Worm (Caenorhabditis elegans) whole organism, late embryonic: ENCODE data around the gene bath-46.

Experiments used
- C08G9.2 ChIP-seq: sonication (generic microtip); optimal IDR thresholded peaks from 2 replicates; lab custom pipeline; 2016; ENCODE audit warnings: mild to moderate bottlenecking, missing genetic modification characterization, moderate library complexity, missing compliant biosample characterization
- F13H6.1 ChIP-seq: sonication (generic microtip); optimal IDR thresholded peaks from 2 replicates; lab custom pipeline; 2016; ENCODE audit warnings: missing genetic modification characterization, missing compliant biosample characterization
- K09A11.1 ChIP-seq: sonication (generic microtip); optimal IDR thresholded peaks from 2 replicates; lab custom pipeline; 2017; ENCODE audit warnings: antibody characterized with exemption, mild to moderate bottlenecking, missing genetic modification characterization, missing compliant biosample characterization; ENCODE audit not compliant: insufficient read depth
- Y22D7AL.16 ChIP-seq: sonication (generic microtip); optimal IDR thresholded peaks from 2 replicates; lab custom pipeline; 2016; ENCODE audit warnings: missing genetic modification characterization, missing compliant biosample characterization
- ahr-1 ChIP-seq: sonication (generic microtip); optimal IDR thresholded peaks from 2 replicates; lab custom pipeline; 2016; ENCODE audit warnings: missing genetic modification characterization, missing compliant biosample characterization
- ceh-14 ChIP-seq: sonication (generic microtip); optimal IDR thresholded peaks from 2 replicates; lab custom pipeline; 2016; ENCODE audit warnings: missing genotype, missing genetic modification characterization, missing compliant biosample characterization
- ceh-19 ChIP-seq: fragments of 200-800 bp; sonication (Bioruptor generic); optimal IDR thresholded peaks from 2 replicates; lab custom pipeline; 2018; ENCODE audit warnings: mild to moderate bottlenecking, missing genetic modification characterization, missing compliant biosample characterization
- ceh-2 ChIP-seq: sonication (generic microtip); optimal IDR thresholded peaks from 2 replicates; lab custom pipeline; 2016; ENCODE audit warnings: missing genotype, missing genetic modification characterization, missing compliant biosample characterization
- ceh-30 ChIP-seq: fragments of 150-350 bp; optimal IDR thresholded peaks from 2 replicates; lab custom pipeline; 2014; ENCODE audit warnings: missing biosample characterization, missing genetic modification characterization
- ceh-45 ChIP-seq: fragments of 200-800 bp; sonication (Bioruptor generic); IDR thresholded peaks from 2 replicates; pipeline ENCODE4 v1.3.6; 2022; ENCODE audit warnings: missing genetic modification reagents, missing genetic modification characterization, missing compliant biosample characterization
- ceh-6 ChIP-seq: fragments of 200-800 bp; sonication (Bioruptor generic); optimal IDR thresholded peaks from 2 replicates; lab custom pipeline; 2018; ENCODE audit warnings: mild to moderate bottlenecking, missing genetic modification characterization, missing compliant biosample characterization
- ceh-9 ChIP-seq: sonication (generic microtip); optimal IDR thresholded peaks from 2 replicates; lab custom pipeline; 2016; ENCODE audit warnings: mild to moderate bottlenecking, missing genetic modification characterization, inconsistent platforms, missing compliant biosample characterization
- dmd-4 ChIP-seq: sonication (generic microtip); optimal IDR thresholded peaks from 2 replicates; lab custom pipeline; 2016; ENCODE audit warnings: borderline replicate concordance, missing genetic modification characterization, missing compliant biosample characterization
- elt-2 ChIP-seq: sonication (generic microtip); optimal IDR thresholded peaks from 2 replicates; lab custom pipeline; 2016; ENCODE audit warnings: missing genetic modification reagents, missing genetic modification characterization, missing compliant biosample characterization
- ets-4 ChIP-seq: sonication (generic microtip); optimal IDR thresholded peaks from 2 replicates; lab custom pipeline; 2016; ENCODE audit warnings: missing genetic modification characterization, missing compliant biosample characterization
- eyg-1 ChIP-seq: sonication (generic microtip); optimal IDR thresholded peaks from 2 replicates; lab custom pipeline; 2016; ENCODE audit warnings: missing genotype, missing genetic modification characterization, missing compliant biosample characterization
- fax-1 ChIP-seq: sonication (generic microtip); optimal IDR thresholded peaks from 2 replicates; lab custom pipeline; 2016; ENCODE audit warnings: missing genotype, missing genetic modification characterization, missing compliant biosample characterization
- hlh-15 ChIP-seq: sonication (generic microtip); optimal IDR thresholded peaks from 2 replicates; lab custom pipeline; 2016; ENCODE audit warnings: missing genetic modification characterization, missing compliant biosample characterization
- hlh-8 ChIP-seq: sonication (generic microtip); optimal IDR thresholded peaks from 2 replicates; lab custom pipeline; 2016; ENCODE audit warnings: missing genotype, missing genetic modification characterization, missing compliant biosample characterization
- madf-2 ChIP-seq: sonication (generic microtip); optimal IDR thresholded peaks from 2 replicates; lab custom pipeline; 2017; ENCODE audit warnings: missing genetic modification characterization, missing compliant biosample characterization
- nfya-1 ChIP-seq: sonication (generic microtip); optimal IDR thresholded peaks from 2 replicates; lab custom pipeline; 2017; ENCODE audit warnings: missing genetic modification characterization, mild to moderate bottlenecking, missing compliant biosample characterization, antibody characterized with exemption, moderate library complexity
- nhr-11 ChIP-seq: fragments of 150-350 bp; optimal IDR thresholded peaks from 2 replicates; lab custom pipeline; 2014; ENCODE audit warnings: missing biosample characterization, missing genetic modification characterization
- npax-4 ChIP-seq: sonication (generic microtip); optimal IDR thresholded peaks from 2 replicates; lab custom pipeline; 2016; ENCODE audit warnings: missing genetic modification characterization, missing compliant biosample characterization
- odd-2 ChIP-seq: sonication (generic microtip); optimal IDR thresholded peaks from 2 replicates; lab custom pipeline; 2017; ENCODE audit warnings: antibody characterized with exemption, mild to moderate bottlenecking, missing genetic modification characterization, missing compliant biosample characterization
- pha-4 ChIP-seq: fragments of 150-350 bp; optimal IDR thresholded peaks from 2 replicates; lab custom pipeline; 2018; ENCODE audit warnings: missing biosample characterization, missing genetic modification reagents, missing genetic modification characterization
- pros-1 ChIP-seq: fragments of 150-350 bp; optimal IDR thresholded peaks from 2 replicates; lab custom pipeline; 2014; ENCODE audit warnings: missing biosample characterization, missing genetic modification reagents, missing genetic modification characterization
- rnt-1 ChIP-seq: sonication (generic microtip); optimal IDR thresholded peaks from 2 replicates; lab custom pipeline; 2016; ENCODE audit warnings: missing genetic modification characterization, missing compliant biosample characterization
- sox-4 ChIP-seq: sonication (generic microtip); optimal IDR thresholded peaks from 2 replicates; lab custom pipeline; 2017; ENCODE audit warnings: mild to moderate bottlenecking, missing genetic modification characterization, inconsistent platforms, missing compliant biosample characterization
- tbx-2 ChIP-seq: sonication (generic microtip); optimal IDR thresholded peaks from 2 replicates; lab custom pipeline; 2016; ENCODE audit warnings: missing genetic modification characterization, missing compliant biosample characterization
- tbx-7 ChIP-seq: sonication (generic microtip); optimal IDR thresholded peaks from 2 replicates; lab custom pipeline; 2016; ENCODE audit warnings: missing genotype, missing genetic modification characterization, missing compliant biosample characterization
- ttx-3 ChIP-seq: sonication (generic microtip); optimal IDR thresholded peaks from 2 replicates; lab custom pipeline; 2016; ENCODE audit warnings: missing genetic modification reagents, missing genetic modification characterization, missing compliant biosample characterization
- unc-55 ChIP-seq: sonication (generic microtip); optimal IDR thresholded peaks from 2 replicates; lab custom pipeline; 2017; ENCODE audit warnings: missing biosample characterization, missing genetic modification reagents, missing genetic modification characterization
- zip-5 ChIP-seq: sonication (generic microtip); optimal IDR thresholded peaks from 2 replicates; lab custom pipeline; 2016; ENCODE audit warnings: missing genetic modification characterization, missing compliant biosample characterization
- ztf-16 ChIP-seq: sonication (generic microtip); optimal IDR thresholded peaks from 2 replicates; lab custom pipeline; 2017; ENCODE audit warnings: missing genetic modification characterization, missing compliant biosample characterization

bath-46 gene

DNA sequence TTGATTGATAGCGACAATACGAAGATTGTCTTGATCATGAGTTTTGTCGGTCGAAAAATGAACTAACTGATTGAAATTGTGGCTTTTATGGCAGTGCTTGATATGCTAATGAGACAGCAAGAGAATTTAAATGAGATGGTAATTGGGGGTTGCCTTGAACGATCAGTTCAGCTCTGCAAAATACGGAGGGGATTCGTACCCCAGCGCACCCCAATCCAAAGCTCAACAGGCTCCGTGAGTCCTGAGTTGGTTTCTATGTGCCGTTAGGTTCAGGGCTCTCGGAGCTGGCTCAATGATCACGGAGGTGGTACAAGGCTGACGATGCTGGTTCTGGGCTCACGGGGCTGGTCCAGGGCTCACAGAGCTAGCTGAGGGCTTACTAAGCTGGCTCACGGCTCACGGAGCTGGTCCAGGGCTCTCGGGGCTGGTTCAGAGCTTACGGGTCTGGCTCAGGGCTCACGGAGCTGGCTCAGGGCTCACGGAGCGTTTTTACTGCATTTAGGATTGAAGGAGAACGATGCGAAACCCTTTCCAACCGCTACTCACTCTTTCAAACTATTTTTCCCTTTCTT lies 47.2 kb downstream of the bath-46 start, which contains the start of gene ZC204.6:
ZC204.6 (minus strand) TSS at position 51 of the 572 bp plus-strand sequence.
- TF ChIP-seq ceh-9 (tag; lab: Kevin White, UChicago) (no peak), ahr-1 (tag; lab: Kevin White, UChicago) (no peak), nhr-11 (tag; lab: Kevin White, UChicago) (no peak), ttx-3 (tag; lab: Kevin White, UChicago) (no peak), sox-4 (tag; lab: Kevin White, UChicago) (no peak), hlh-15 (tag; lab: Kevin White, UChicago) (no peak), zip-5 (tag; lab: Kevin White, UChicago) (no peak), hlh-8 (no peak), ceh-30 (no peak), rnt-1 (tag; lab: Kevin White, UChicago) (no peak), Y22D7AL.16 (tag; lab: Kevin White, UChicago) (no peak), ceh-45 (GFP tag; lab: Robert Waterston, UW) (no peak), elt-2 (tag; lab: Kevin White, UChicago) (no peak), ceh-6 (GFP tag; lab: Kevin White, UChicago) (no peak), tbx-7 (no peak), odd-2 (tag; lab: Kevin White, UChicago) (no peak)

DNA sequence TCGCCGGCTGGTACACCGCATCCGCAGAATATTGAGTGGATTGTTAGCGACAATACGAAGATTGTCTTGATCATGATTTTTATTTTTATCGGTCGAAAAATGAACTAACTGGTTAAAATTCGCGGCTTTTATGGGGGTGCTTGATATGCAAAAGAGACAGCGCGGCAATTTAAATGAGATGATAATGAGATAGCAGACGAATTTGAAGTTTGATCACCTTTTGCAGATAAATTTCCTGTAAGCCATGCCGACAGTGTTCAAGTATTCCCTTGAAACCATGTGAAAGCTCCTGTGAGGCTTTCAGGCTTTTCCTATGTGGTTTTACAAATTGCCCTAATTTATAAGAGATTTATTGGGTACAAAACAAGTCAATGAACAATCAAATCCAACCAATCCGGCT lies 48.5 kb downstream of the bath-46 start, which contains the start of gene ZC204.17:
ZC204.17 (minus strand) TSS at position 101 of the 400 bp plus-strand sequence.
- TF ChIP-seq odd-2 (tag; lab: Kevin White, UChicago) (no peak), eyg-1 (no peak), ceh-14 (tag; lab: Kevin White, UChicago) (no peak), npax-4 (no peak), ets-4 (tag; lab: Kevin White, UChicago) (no peak), ahr-1 (tag; lab: Kevin White, UChicago) (no peak), C08G9.2 (tag; lab: Kevin White, UChicago) (no peak), tbx-2 (tag; lab: Kevin White, UChicago) (no peak), ttx-3 (tag; lab: Kevin White, UChicago) (no peak), tbx-7 (no peak)
- TF ChIP-seq, all 69 proteins: peak for 0

DNA sequence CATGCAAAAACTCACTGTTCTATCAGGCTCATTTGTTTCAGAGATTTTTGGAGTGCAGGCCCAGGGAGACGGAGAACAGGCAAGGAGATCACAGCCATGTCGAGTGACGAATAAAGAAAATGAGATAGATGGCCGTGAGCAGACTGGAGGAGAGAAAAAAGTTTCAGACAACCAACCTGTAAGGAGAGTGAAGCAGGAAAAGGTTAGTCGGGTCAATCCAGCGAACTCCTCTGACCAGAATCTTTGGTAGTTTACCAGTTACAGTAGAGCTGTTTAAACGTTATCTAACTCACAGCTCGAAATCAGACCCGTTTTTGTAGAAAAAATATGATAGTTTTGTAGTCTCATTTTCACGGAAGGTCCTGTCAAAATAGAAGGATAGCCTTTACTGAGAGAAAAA lies 51.1 kb downstream of the bath-46 start, which contains the start of gene fbxb-21:
fbxb-21 (minus strand) TSS at position 101 of the 400 bp plus-strand sequence.
- TF ChIP-seq ceh-45 (GFP tag; lab: Robert Waterston, UW) (no peak), nfya-1 (tag; lab: Kevin White, UChicago) (no peak), fax-1 (tag; lab: Kevin White, UChicago) (no peak), tbx-2 (tag; lab: Kevin White, UChicago) (no peak), K09A11.1 (tag; lab: Kevin White, UChicago) (no peak), F13H6.1 (tag; lab: Kevin White, UChicago) (no peak), ztf-16 (tag; lab: Kevin White, UChicago) (no peak), madf-2 (tag; lab: Kevin White, UChicago) (no peak), pros-1 (no peak), pha-4 (no peak), unc-55 (GFP tag; lab: Kevin White, UChicago) (no peak), hlh-8 (no peak), elt-2 (tag; lab: Kevin White, UChicago) (no peak), ceh-9 (tag; lab: Kevin White, UChicago) (no peak), ceh-2 (no peak), dmd-4 (tag; lab: Kevin White, UChicago) (no peak), npax-4 (no peak), ceh-30 (no peak), ceh-19 (GFP tag; lab: Kevin White, UChicago) (no peak)
